Worm (Caenorhabditis elegans): ENCODE results near the gene nhr-225.

Gene nhr-225

DNA sequence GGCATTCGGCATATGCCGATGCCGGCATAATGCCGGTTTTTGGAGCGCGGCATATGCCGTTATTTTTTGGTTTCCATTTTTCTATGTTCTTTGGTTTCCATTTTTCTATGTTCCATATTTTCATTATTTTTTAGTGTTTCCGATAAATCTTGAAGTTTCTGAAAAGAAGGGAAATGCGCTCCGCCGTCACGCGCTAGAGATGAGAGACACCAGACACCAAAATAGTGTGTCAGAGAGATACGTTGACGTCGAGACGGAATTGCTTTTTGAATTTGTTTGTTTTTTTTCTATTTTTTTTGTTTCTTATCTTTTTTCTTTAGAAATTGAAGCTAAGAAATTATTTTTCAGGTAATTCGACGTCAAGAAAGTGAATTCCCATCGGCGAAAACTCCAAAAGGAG, 35.1 kb downstream of the nhr-225 start, which contains the start of gene F41B5.1:
TSS of gene F41B5.1 (plus strand) at position 343 of the 400 bp plus-strand sequence.
- TF ChIP-seq lsy-2 (tag; optimal IDR thresholded peaks at IDR 0.05) = peak in 1 of 2 experiments; percentile 3
- peak; percentile 9; the same call in 1 of the 2 replicates for TF ChIP-seq isw-1 (GFP tag; IDR thresholded peaks at IDR 0.05)

DNA sequence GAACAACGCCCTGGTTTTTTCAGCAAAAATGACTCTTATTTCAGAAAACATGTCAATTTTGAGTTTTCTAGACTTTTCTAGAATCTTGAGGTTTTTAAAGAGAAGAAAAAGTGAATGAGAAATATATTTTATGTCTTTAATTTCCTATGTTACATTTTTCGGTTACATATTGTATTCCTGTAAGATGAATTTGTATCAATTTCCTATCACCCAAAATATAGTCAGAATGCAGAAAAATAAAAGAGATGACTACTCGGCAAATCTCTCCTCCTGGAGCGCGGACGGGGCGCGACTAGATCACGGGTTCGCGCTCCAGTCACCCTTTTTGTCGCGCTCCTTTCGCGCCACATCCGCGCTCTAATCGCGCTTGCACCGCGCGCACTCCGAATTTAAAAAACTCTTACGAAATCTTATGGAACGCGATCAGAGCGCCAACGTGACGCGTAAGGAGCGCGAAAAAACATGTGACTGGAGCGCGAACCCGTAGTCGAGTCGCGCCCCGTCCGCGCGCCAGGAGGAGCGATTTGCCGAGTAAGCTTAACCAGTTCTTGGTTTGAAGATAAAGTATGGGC, 35.6 kb downstream of the nhr-225 start, which contains the start of gene str-253:
TSS of gene str-253 (minus strand) at position 51 of the 572 bp plus-strand sequence.
- TF ChIP-seq lin-15B (tag; optimal IDR thresholded peaks at IDR 0.05) (no peak), grh-1 (GFP tag; IDR thresholded peaks at IDR 0.05) (no peak), tbx-2 (tag; optimal IDR thresholded peaks at IDR 0.05) (no peak), ceh-90 (tag; optimal IDR thresholded peaks at IDR 0.05) (no peak), mep-1 (tag; optimal IDR thresholded peaks at IDR 0.05) (no peak), zip-4 (GFP tag; optimal IDR thresholded peaks at IDR 0.05) (no peak), ces-1 (GFP tag; optimal IDR thresholded peaks at IDR 0.05) (no peak), egl-27 (tag; optimal IDR thresholded peaks at IDR 0.05) (no peak), ets-5 (GFP tag; IDR thresholded peaks at IDR 0.05) (no peak), ceh-63 (GFP tag; optimal IDR thresholded peaks at IDR 0.05) (no peak), lin-13 (GFP tag; optimal IDR thresholded peaks at IDR 0.05) (no peak), sptf-1 (tag; optimal IDR thresholded peaks at IDR 0.05) (no peak), pag-3 (tag; optimal IDR thresholded peaks at IDR 0.05; ENCODE audit: borderline replicate concordance, insufficient read depth) (no peak), lsy-2 (tag; optimal IDR thresholded peaks at IDR 0.05) (no peak), nhr-84 (tag; optimal IDR thresholded peaks at IDR 0.05) (no peak), snu-23 (GFP tag; optimal IDR thresholded peaks at IDR 0.05) (no peak), nhr-19 (GFP tag; conservative IDR thresholded peaks at IDR 0.05) (no peak), jun-1 (tag; optimal IDR thresholded peaks at IDR 0.05) (no peak)

DNA sequence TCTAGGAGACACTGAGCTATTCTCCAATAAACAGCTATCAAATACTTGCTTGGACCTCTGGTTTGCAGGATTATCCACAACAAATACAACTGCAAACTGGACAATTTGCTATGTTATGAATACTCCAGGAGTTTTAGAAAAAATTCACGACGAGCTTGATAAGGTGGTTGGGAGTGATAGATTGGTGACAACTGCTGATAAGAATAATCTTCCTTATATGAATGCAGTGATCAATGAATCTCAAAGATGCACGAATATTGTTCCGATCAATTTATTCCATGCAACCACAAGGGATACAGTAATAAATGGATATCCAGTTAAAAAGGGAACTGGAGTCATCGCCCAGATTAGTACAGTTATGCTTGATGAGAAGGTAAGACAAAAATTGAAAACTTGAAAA, 38.5 kb downstream of the nhr-225 start:
- TF ChIP-seq lin-13 (GFP tag; optimal IDR thresholded peaks at IDR 0.05) (no peak), nhr-11 (tag; optimal IDR thresholded peaks at IDR 0.05) (no peak), irx-1 (tag; optimal IDR thresholded peaks at IDR 0.05) (no peak), elt-2 (tag; optimal IDR thresholded peaks at IDR 0.05) (peak; percentile 2), pqm-1 (tag; optimal IDR thresholded peaks at IDR 0.05) (no peak), nhr-90 (tag; optimal IDR thresholded peaks at IDR 0.05; ENCODE audit: poor library complexity) (no peak), grh-1 (GFP tag; IDR thresholded peaks at IDR 0.05) (no peak)

DNA sequence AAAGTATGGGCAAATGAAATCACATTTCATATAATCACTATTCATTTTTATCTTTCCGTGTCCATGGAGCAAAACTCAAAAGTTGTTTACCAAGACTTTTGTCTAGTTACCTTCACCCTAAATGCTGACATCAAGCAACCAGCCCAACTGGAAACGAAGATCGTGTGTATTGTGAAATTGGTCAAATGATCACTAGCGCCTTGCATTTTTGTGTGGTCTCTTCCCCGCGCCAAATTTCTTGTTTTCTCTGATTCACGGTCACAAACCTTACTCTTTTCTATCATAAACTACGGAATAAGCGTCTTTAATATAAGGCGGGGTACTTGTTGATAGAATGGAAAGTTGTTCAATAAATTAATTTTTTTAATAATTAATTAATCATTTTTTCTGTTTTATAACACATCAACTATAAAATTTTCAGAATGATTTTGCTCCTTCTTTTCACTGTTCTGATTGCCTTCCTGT, 40.1 kb downstream of the nhr-225 start, which contains the start of gene cyp-33C7:
TSS of gene cyp-33C7 (plus strand) at position 415 of the 465 bp plus-strand sequence.
- peak; percentile 81 for TF ChIP-seq skn-1 (tag; optimal IDR thresholded peaks at IDR 0.05)
- TF ChIP-seq lin-15B (tag; optimal IDR thresholded peaks at IDR 0.05) = no peak
- no peak for TF ChIP-seq ztf-11 (tag; optimal IDR thresholded peaks at IDR 0.05)
- peak in 1 of 2 experiments; percentile 50 for TF ChIP-seq mdl-1 (tag; optimal IDR thresholded peaks at IDR 0.05)
- no peak for TF ChIP-seq nhr-12 (tag; optimal IDR thresholded peaks at IDR 0.05)
- no peak for TF ChIP-seq sox-4 (tag; optimal IDR thresholded peaks at IDR 0.05)
- peak; percentile 14 for TF ChIP-seq tbx-2 (tag; optimal IDR thresholded peaks at IDR 0.05)
- TF ChIP-seq hpl-2 (GFP tag; optimal IDR thresholded peaks at IDR 0.05) = no peak
- no peak for TF ChIP-seq dsc-1 (tag; optimal IDR thresholded peaks at IDR 0.05)
- no peak for TF ChIP-seq efl-3 (GFP tag; optimal IDR thresholded peaks at IDR 0.05)
- no peak for TF ChIP-seq Y116A8C.19 (tag; optimal IDR thresholded peaks at IDR 0.05; ENCODE audit: borderline replicate concordance)
- TF ChIP-seq nhr-71 (tag; optimal IDR thresholded peaks at IDR 0.05) = peak; percentile 59
- no peak for TF ChIP-seq pag-3 (tag; optimal IDR thresholded peaks at IDR 0.05; ENCODE audit: borderline replicate concordance, insufficient read depth)
- no peak for TF ChIP-seq nhr-85 (tag)
- no peak for TF ChIP-seq rnt-1 (tag; optimal IDR thresholded peaks at IDR 0.05)
- no peak for TF ChIP-seq nhr-237 (tag; optimal IDR thresholded peaks at IDR 0.05)
- peak; percentile 89 for TF ChIP-seq nhr-20 (tag; optimal IDR thresholded peaks at IDR 0.05)
- TF ChIP-seq ceh-8 (GFP tag; optimal IDR thresholded peaks at IDR 0.05) = no peak
- no peak for TF ChIP-seq unc-98 (GFP tag; IDR thresholded peaks at IDR 0.05)
- TF ChIP-seq efl-1 (optimal IDR thresholded peaks at IDR 0.05) = peak in 1 of 2 experiments; percentile 29
- peak in 1 of 2 experiments; percentile 52 for TF ChIP-seq efl-1 (GFP tag; optimal IDR thresholded peaks at IDR 0.05 in 1 of 2)
- TF ChIP-seq grh-1 (GFP tag; IDR thresholded peaks at IDR 0.05) = no peak
- TF ChIP-seq C04F5.9 (tag; optimal IDR thresholded peaks at IDR 0.05) = no peak
- no peak for TF ChIP-seq lir-3 (tag; optimal IDR thresholded peaks at IDR 0.05; ENCODE audit: poor library complexity)
- TF ChIP-seq unc-130 (tag; optimal IDR thresholded peaks at IDR 0.05) = no peak
- TF ChIP-seq ceh-90 (tag; optimal IDR thresholded peaks at IDR 0.05) = no peak
- TF ChIP-seq isw-1 (GFP tag; IDR thresholded peaks at IDR 0.05) = no peak
- TF ChIP-seq lin-39 (tag; optimal IDR thresholded peaks at IDR 0.05) = no peak

Data from whole organism, L1 larva.